Fruit fly (Drosophila melanogaster) whole organism, adult: ENCODE data around the gene CG44140.

ENCODE experiments used
- CG11617 ChIP-seq: fragments of 200-800 bp; sonication (Bioruptor generic); optimal IDR thresholded peaks from 2 replicates; lab custom pipeline; 2017; ENCODE audit warnings: mild to moderate bottlenecking, missing biosample characterization, missing genetic modification reagents, missing genetic modification characterization
- CG14711 ChIP-seq: fragments of 200-800 bp; sonication (Bioruptor generic); optimal IDR thresholded peaks from 2 replicates; lab custom pipeline; 2018; ENCODE audit warnings: missing biosample characterization, mild to moderate bottlenecking, missing genetic modification characterization, moderate library complexity
- CG33017 ChIP-seq: fragments of 200-800 bp; sonication (Bioruptor generic); optimal IDR thresholded peaks from 2 replicates; lab custom pipeline; 2018; ENCODE audit warnings: missing biosample characterization, mild to moderate bottlenecking, missing genetic modification characterization, moderate library complexity
- CG7101 ChIP-seq: fragments of 200-800 bp; sonication (Bioruptor generic); optimal IDR thresholded peaks from 2 replicates; lab custom pipeline; 2018; ENCODE audit warnings: missing biosample characterization, mild to moderate bottlenecking, missing genetic modification characterization, moderate library complexity
- Clk ChIP-seq: fragments of 200-800 bp; sonication (Bioruptor generic); optimal IDR thresholded peaks from 2 replicates; lab custom pipeline; 2017; ENCODE audit warnings: missing biosample characterization, missing genetic modification characterization
- bab1 ChIP-seq: fragments of 200-800 bp; sonication (Bioruptor generic); optimal IDR thresholded peaks from 3 replicates; lab custom pipeline; 2019; ENCODE audit warnings: missing biosample characterization, mild to moderate bottlenecking, missing genetic modification characterization, moderate library complexity
- cic ChIP-seq: fragments of 200-800 bp; sonication (Bioruptor generic); optimal IDR thresholded peaks from 2 replicates; lab custom pipeline; 2017; ENCODE audit warnings: missing biosample characterization, mild to moderate bottlenecking, missing genetic modification characterization, moderate library complexity
- cnc ChIP-seq, 2 experiments: fragments of >200 bp; optimal IDR thresholded peaks; 2 replicates each; lab custom pipeline; 2017
- kay ChIP-seq: fragments of 200-800 bp; sonication (Bioruptor generic); peaks from one replicate; lab custom pipeline; 2016; ENCODE audit warnings: missing biosample characterization, missing genetic modification characterization, borderline replicate concordance
- pad ChIP-seq: fragments of 200-800 bp; sonication (Bioruptor generic); optimal IDR thresholded peaks from 3 replicates; lab custom pipeline; 2017; ENCODE audit warnings: missing biosample characterization, missing genetic modification characterization, mild to moderate bottlenecking, moderate library complexity, missing genetic modification reagents
- toe ChIP-seq: fragments of 200-800 bp; sonication (Bioruptor generic); optimal IDR thresholded peaks from 2 replicates; lab custom pipeline; 2016; ENCODE audit warnings: missing biosample characterization, missing genetic modification characterization

dm6 chr2L:15743578-15743977 is 49.3 kb upstream of the CG44140 start:
- no peak for TF ChIP-seq cic (GFP tag; lab: Kevin White, UChicago)
- TF ChIP-seq pad (GFP tag; lab: Kevin White, UChicago) = no peak
- TF ChIP-seq cnc (optimal IDR thresholded peaks at IDR 0.05; lab: Kevin White, UChicago) = no peak
- no peak for TF ChIP-seq CG7101 (tag; lab: Kevin White, UChicago)
- TF ChIP-seq toe = no peak
- no peak for TF ChIP-seq kay (GFP tag; lab: Kevin White, UChicago)
- no peak for TF ChIP-seq CG11617 (GFP tag; lab: Kevin White, UChicago)
- no peak for TF ChIP-seq bab1 (GFP tag; lab: Kevin White, UChicago)
- no peak for TF ChIP-seq CG33017
- no peak for TF ChIP-seq Clk (GFP tag; lab: Kevin White, UChicago)
- TF ChIP-seq CG14711 (tag; lab: Kevin White, UChicago) = no peak
